Worm (Caenorhabditis elegans): Measurements from ENCODE around the gene F49E8.6.

The F49E8.6 gene

ce11 chrIV:7554351-7554750 is at the start of gene F49E8.6:
Gene F49E8.6 (minus strand): TSS chrIV:7554667.
- no peak for TF ChIP-seq lsy-12 (tag; optimal IDR thresholded peaks at IDR 0.05)
- peak; percentile 6 for TF ChIP-seq nfya-1 (tag; optimal IDR thresholded peaks at IDR 0.05; ENCODE audit: insufficient read depth)
- peak; percentile 57 for TF ChIP-seq pha-4 (tag; optimal IDR thresholded peaks at IDR 0.05)

- TF ChIP-seq daf-12 (tag; optimal IDR thresholded peaks at IDR 0.05): no peak
- TF ChIP-seq ceh-16 (tag; optimal IDR thresholded peaks at IDR 0.05): no peak
- TF ChIP-seq elt-3 (tag; optimal IDR thresholded peaks at IDR 0.05): no peak
- no peak for TF ChIP-seq unc-62 (GFP tag; optimal IDR thresholded peaks at IDR 0.05)
- TF ChIP-seq R02D3.7 (tag; optimal IDR thresholded peaks at IDR 0.05): no peak
- no peak for TF ChIP-seq nhr-76 (tag; optimal IDR thresholded peaks at IDR 0.05)
Measured at ce11 chrIV:7588631-7589030, 34.2 kb upstream of the F49E8.6 start, which contains the start of gene cla-1. Gene cla-1 (plus strand): TSS chrIV:7588931.

ce11 chrIV:7586972-7587371 is 32.5 kb upstream of the F49E8.6 start:
- TF ChIP-seq fkh-10 (GFP tag; optimal IDR thresholded peaks at IDR 0.05): peak; percentile 42
- TF ChIP-seq nfya-1 (tag; optimal IDR thresholded peaks at IDR 0.05; ENCODE audit: insufficient read depth): no peak
- no peak for TF ChIP-seq unc-62 (GFP tag; optimal IDR thresholded peaks at IDR 0.05)
- TF ChIP-seq lin-39 (tag; optimal IDR thresholded peaks at IDR 0.05): no peak
- TF ChIP-seq nhr-23 (tag; optimal IDR thresholded peaks at IDR 0.05): no peak

ce11 chrIV:7585273-7585882 is 30.9 kb upstream of the F49E8.6 start:
- peak; percentile 42 for TF ChIP-seq hmg-11 (tag; optimal IDR thresholded peaks at IDR 0.05)
- peak; percentile 84 for TF ChIP-seq lin-39 (tag; optimal IDR thresholded peaks at IDR 0.05)
- peak; percentile 11 for TF ChIP-seq snpc-4 (tag; optimal IDR thresholded peaks at IDR 0.05)
- TF ChIP-seq skn-1 (tag; optimal IDR thresholded peaks at IDR 0.05): no peak
- TF ChIP-seq nfya-1 (tag; optimal IDR thresholded peaks at IDR 0.05; ENCODE audit: insufficient read depth): peak; percentile 51

ce11 chrIV:7580062-7580614 is 25.7 kb upstream of the F49E8.6 start, which contains the start of the genes cec-5 and nol-10:
Gene cec-5 (minus strand): TSS chrIV:7580112.
Gene nol-10 (plus strand): TSS chrIV:7580597.
- TF ChIP-seq skn-1 (tag; optimal IDR thresholded peaks at IDR 0.05): no peak
- no peak for TF ChIP-seq ama-1 (optimal IDR thresholded peaks at IDR 0.05)
- no peak for TF ChIP-seq ceh-16 (tag; optimal IDR thresholded peaks at IDR 0.05)
- TF ChIP-seq jun-1 (tag; optimal IDR thresholded peaks at IDR 0.05): peak; percentile 51
- TF ChIP-seq R02D3.7 (tag; optimal IDR thresholded peaks at IDR 0.05): peak; percentile 13
- no peak for TF ChIP-seq tbx-2 (tag; optimal IDR thresholded peaks at IDR 0.05)
- TF ChIP-seq nhr-12 (tag; optimal IDR thresholded peaks at IDR 0.05): no peak
- TF ChIP-seq ceh-28 (tag; optimal IDR thresholded peaks at IDR 0.05): peak; percentile 43
- TF ChIP-seq nhr-77 (tag; optimal IDR thresholded peaks at IDR 0.05): no peak
- TF ChIP-seq elt-3 (tag; optimal IDR thresholded peaks at IDR 0.05): no peak
- TF ChIP-seq nfya-1 (tag; optimal IDR thresholded peaks at IDR 0.05; ENCODE audit: insufficient read depth): peak; percentile 95
- TF ChIP-seq elt-2 (tag; optimal IDR thresholded peaks at IDR 0.05): peak; percentile 61
- peak; percentile 88 for TF ChIP-seq pha-4 (tag; optimal IDR thresholded peaks at IDR 0.05)
- no peak for TF ChIP-seq fkh-2 (tag; optimal IDR thresholded peaks at IDR 0.05)
- peak; percentile 74 for TF ChIP-seq nhr-23 (tag; optimal IDR thresholded peaks at IDR 0.05)
- no peak for TF ChIP-seq eor-1 (tag; optimal IDR thresholded peaks at IDR 0.05)
- TF ChIP-seq nhr-11 (tag; optimal IDR thresholded peaks at IDR 0.05): no peak
- no peak for TF ChIP-seq elt-1 (tag; optimal IDR thresholded peaks at IDR 0.05)
- no peak for TF ChIP-seq daf-12 (tag; optimal IDR thresholded peaks at IDR 0.05)
- TF ChIP-seq nhr-76 (tag; optimal IDR thresholded peaks at IDR 0.05): no peak
- TF ChIP-seq nhr-237 (tag; optimal IDR thresholded peaks at IDR 0.05): no peak
- no peak for TF ChIP-seq zag-1 (tag; optimal IDR thresholded peaks at IDR 0.05)
- TF ChIP-seq sea-2 (GFP tag; optimal IDR thresholded peaks at IDR 0.05): no peak
- TF ChIP-seq snpc-4 (tag; optimal IDR thresholded peaks at IDR 0.05): peak; percentile 66
- no peak for TF ChIP-seq nhr-67 (tag; optimal IDR thresholded peaks at IDR 0.05)
- no peak for TF ChIP-seq mml-1 (tag; optimal IDR thresholded peaks at IDR 0.05)
- peak; percentile 79 for TF ChIP-seq nhr-25 (tag; optimal IDR thresholded peaks at IDR 0.05)
- TF ChIP-seq lin-15B (tag; optimal IDR thresholded peaks at IDR 0.05): peak; percentile 93
- TF ChIP-seq aly-2 (tag; optimal IDR thresholded peaks at IDR 0.05): no peak
- no peak for TF ChIP-seq nhr-28 (tag; optimal IDR thresholded peaks at IDR 0.05)
- TF ChIP-seq lsy-12 (tag; optimal IDR thresholded peaks at IDR 0.05): peak; percentile 27
- TF ChIP-seq egl-5 (tag; optimal IDR thresholded peaks at IDR 0.05): peak; percentile 83
- no peak for TF ChIP-seq fkh-10 (GFP tag; optimal IDR thresholded peaks at IDR 0.05)
- TF ChIP-seq ZK546.5 (tag; optimal IDR thresholded peaks at IDR 0.05): no peak
- TF ChIP-seq egl-27 (tag; optimal IDR thresholded peaks at IDR 0.05): peak; percentile 19
- TF ChIP-seq ceh-82 (tag; optimal IDR thresholded peaks at IDR 0.05): no peak
- no peak for TF ChIP-seq mdl-1 (tag; optimal IDR thresholded peaks at IDR 0.05)
- TF ChIP-seq pqm-1 (tag; optimal IDR thresholded peaks at IDR 0.05): peak; percentile 27
- TF ChIP-seq lin-39 (tag; optimal IDR thresholded peaks at IDR 0.05): peak; percentile 88
- TF ChIP-seq hmg-11 (tag; optimal IDR thresholded peaks at IDR 0.05): peak; percentile 85

All from whole organism, L3 larva.